Fruit fly (Drosophila melanogaster) whole organism, embryonic: Measurements from ENCODE around the gene Cchl.

Experiments
- Antp ChIP-seq: fragments of 200-800 bp; sonication (Bioruptor generic); optimal IDR thresholded peaks from 3 replicates; lab custom pipeline; 2016; ENCODE audit warnings: missing biosample characterization, missing genetic modification characterization
- Awh ChIP-seq: fragments of 200-800 bp; sonication (Bioruptor generic); IDR thresholded peaks from 2 replicates; pipeline ENCODE4, ENCODE4 v1.3.6; 2022; ENCODE audit warnings: missing biosample characterization, missing genetic modification characterization
- Bteb2 ChIP-seq: fragments of 200-800 bp; sonication (Bioruptor generic); optimal IDR thresholded peaks from 2 replicates; lab custom pipeline; 2016; ENCODE audit warnings: missing biosample characterization, missing genetic modification characterization
- C15 ChIP-seq: fragments of 200-800 bp; sonication (Bioruptor generic); IDR thresholded peaks from 3 replicates; pipeline ENCODE4 v1.3.6; 2022; ENCODE audit warnings: missing biosample characterization, missing genetic modification characterization
- CG10147 ChIP-seq: fragments of 200-800 bp; sonication (Bioruptor generic); optimal IDR thresholded peaks from 2 replicates; lab custom pipeline; 2019; ENCODE audit warnings: missing biosample characterization, mild to moderate bottlenecking, missing genetic modification characterization, moderate library complexity
- CG10267 ChIP-seq: fragments of 200-800 bp; sonication (Bioruptor generic); optimal IDR thresholded peaks from 2 replicates; lab custom pipeline; 2018; ENCODE audit warnings: missing biosample characterization, mild to moderate bottlenecking, missing genetic modification characterization, moderate library complexity
- CG11695 ChIP-seq: fragments of 200-800 bp; sonication (Bioruptor generic); IDR thresholded peaks from 3 replicates; pipeline ENCODE4 v1.3.6; 2022; ENCODE audit warnings: missing biosample characterization, missing genetic modification characterization
- CG12236 ChIP-seq: fragments of 200-800 bp; sonication (Bioruptor generic); optimal IDR thresholded peaks from 2 replicates; lab custom pipeline; 2016; ENCODE audit warnings: missing biosample characterization, missing genetic modification characterization
- CG13296 ChIP-seq: fragments of 200-800 bp; sonication (Bioruptor generic); optimal IDR thresholded peaks from 3 replicates; lab custom pipeline; 2018; ENCODE audit warnings: missing biosample characterization, mild to moderate bottlenecking, missing genetic modification characterization
- CG15514 ChIP-seq: fragments of 200-800 bp; sonication (Bioruptor generic); optimal IDR thresholded peaks from 3 replicates; lab custom pipeline; 2017; ENCODE audit warnings: missing biosample characterization, missing genetic modification characterization, mild to moderate bottlenecking, moderate library complexity, missing genetic modification reagents
- CG17359 ChIP-seq: fragments of 200-800 bp; sonication (Bioruptor generic); optimal IDR thresholded peaks from 3 replicates; lab custom pipeline; 2018; ENCODE audit warnings: missing biosample characterization, mild to moderate bottlenecking, missing genetic modification characterization, moderate library complexity
- CG17829 ChIP-seq: fragments of 200-800 bp; optimal IDR thresholded peaks from 2 replicates; lab custom pipeline; 2019; ENCODE audit warnings: missing biosample characterization, mild to moderate bottlenecking, missing genetic modification characterization, moderate library complexity
- CG2129 ChIP-seq: fragments of 200-800 bp; sonication (Bioruptor generic); IDR thresholded peaks from 2 replicates; pipeline ENCODE4 v1.3.6; 2022; ENCODE audit warnings: missing biosample characterization, missing genetic modification characterization; ENCODE audit not compliant: partially characterized antibody
- CG2678 ChIP-seq: fragments of 200-800 bp; sonication (Bioruptor generic); optimal IDR thresholded peaks from 3 replicates; lab custom pipeline; 2019; ENCODE audit warnings: missing biosample characterization, mild to moderate bottlenecking, missing genetic modification characterization, moderate library complexity
- CG4707 ChIP-seq: fragments of 200-800 bp; sonication (Bioruptor generic); optimal IDR thresholded peaks from 2 replicates; lab custom pipeline; 2018; ENCODE audit warnings: missing biosample characterization, mild to moderate bottlenecking, missing genetic modification characterization, moderate library complexity
- CG9797 ChIP-seq: fragments of 200-800 bp; sonication (Bioruptor generic); optimal IDR thresholded peaks from 3 replicates; lab custom pipeline; 2018; ENCODE audit warnings: missing biosample characterization, mild to moderate bottlenecking, missing genetic modification characterization
- CHES-1-like ChIP-seq: fragments of 200-800 bp; sonication (Bioruptor generic); optimal IDR thresholded peaks from 2 replicates; lab custom pipeline; 2016; ENCODE audit warnings: missing biosample characterization, missing genetic modification characterization
- Chrac-16 ChIP-seq: fragments of 200-800 bp; sonication (Bioruptor generic); optimal IDR thresholded peaks from 3 replicates; lab custom pipeline; 2016; ENCODE audit warnings: missing biosample characterization, missing genetic modification characterization
- D ChIP-seq, 2 experiments: fragments of 200-800 bp in 1 of 2; fragments of >200 bp in 1 of 2; sonication (Bioruptor generic) in 1 of 2; optimal IDR thresholded peaks; 2 replicates in 1 of 2; 3 replicates in 1 of 2; lab custom pipeline; 2017; ENCODE audit warnings: mild to moderate bottlenecking in 1 of 2, missing biosample characterization in 1 of 2, missing genetic modification characterization in 1 of 2, missing genetic modification reagents in 1 of 2
- Dek ChIP-seq: fragments of 200-800 bp; sonication (Bioruptor generic); optimal IDR thresholded peaks from 3 replicates; lab custom pipeline; 2019; ENCODE audit warnings: missing biosample characterization, mild to moderate bottlenecking, missing genetic modification characterization, moderate library complexity
- Doc3 ChIP-seq: fragments of 200-800 bp; sonication (Bioruptor generic); IDR thresholded peaks from 3 replicates; pipeline ENCODE4 v1.3.6; 2022; ENCODE audit warnings: missing biosample characterization, missing genetic modification characterization; ENCODE audit not compliant: partially characterized antibody
- E2f2 ChIP-seq: fragments of 200-800 bp; sonication (Bioruptor generic); IDR thresholded peaks from 2 replicates; pipeline ENCODE4 v1.3.6; 2022; ENCODE audit warnings: missing biosample characterization, missing genetic modification characterization
- Fer2 ChIP-seq: fragments of 200-800 bp; sonication (Bioruptor generic); optimal IDR thresholded peaks from 2 replicates; lab custom pipeline; 2018; ENCODE audit warnings: missing biosample characterization, mild to moderate bottlenecking, missing genetic modification characterization, moderate library complexity
- HLHmδ ChIP-seq: fragments of 200-800 bp; sonication (Bioruptor generic); optimal IDR thresholded peaks from 2 replicates; lab custom pipeline; 2018; ENCODE audit warnings: missing biosample characterization, mild to moderate bottlenecking, missing genetic modification characterization, moderate library complexity
- Hr51 ChIP-seq, 2 experiments: fragments of 200-800 bp; sonication (Bioruptor generic); optimal IDR thresholded peaks; 2 replicates in 1 of 2; 3 replicates in 1 of 2; lab custom pipeline; 2016 to 2018; ENCODE audit warnings: missing biosample characterization in 2 of 2, missing genetic modification characterization in 2 of 2, mild to moderate bottlenecking in 1 of 2, moderate library complexity in 1 of 2
- Hsf ChIP-seq: fragments of 200-800 bp; sonication (Bioruptor generic); optimal IDR thresholded peaks from 3 replicates; lab custom pipeline; 2016; ENCODE audit warnings: missing biosample characterization, missing genetic modification characterization
- Lhr ChIP-seq: fragments of 200-800 bp; sonication (Bioruptor generic); optimal IDR thresholded peaks from 3 replicates; lab custom pipeline; 2017; ENCODE audit warnings: mild to moderate bottlenecking, missing biosample characterization, missing genetic modification reagents, missing genetic modification characterization
- Mrtf ChIP-seq: fragments of 200-800 bp; sonication (Bioruptor generic); IDR thresholded peaks from 3 replicates; pipeline ENCODE4 v1.3.6; 2022; ENCODE audit warnings: missing biosample characterization, missing genetic modification characterization
- Opbp ChIP-seq: fragments of 200-800 bp; sonication (Bioruptor generic); IDR thresholded peaks from 3 replicates; pipeline ENCODE4 v1.3.6; 2022; ENCODE audit warnings: missing biosample characterization, missing genetic modification characterization; ENCODE audit not compliant: partially characterized antibody
- Rx ChIP-seq: fragments of 200-800 bp; sonication (Bioruptor generic); IDR thresholded peaks from 2 replicates; pipeline ENCODE4 v1.3.6; 2022; ENCODE audit warnings: missing biosample characterization, missing genetic modification characterization
- Sox102F ChIP-seq: fragments of 200-800 bp; sonication (Bioruptor generic); optimal IDR thresholded peaks from 2 replicates; lab custom pipeline; 2018; ENCODE audit warnings: missing biosample characterization, mild to moderate bottlenecking, missing genetic modification characterization, moderate library complexity
- Spps ChIP-seq: fragments of 200-800 bp; sonication (Bioruptor generic); optimal IDR thresholded peaks from 2 replicates; lab custom pipeline; 2018; ENCODE audit warnings: missing biosample characterization, mild to moderate bottlenecking, missing genetic modification characterization
- TFAM ChIP-seq: fragments of 200-800 bp; sonication (Bioruptor generic); optimal IDR thresholded peaks from 2 replicates; lab custom pipeline; 2017; ENCODE audit warnings: missing biosample characterization, missing genetic modification characterization, inconsistent platforms
- br ChIP-seq: fragments of >200 bp; optimal IDR thresholded peaks from 2 replicates; lab custom pipeline; 2017
- crc ChIP-seq: fragments of 200-800 bp; sonication (Bioruptor generic); optimal IDR thresholded peaks from 2 replicates; lab custom pipeline; 2016; ENCODE audit warnings: missing biosample characterization, missing genetic modification characterization
- croc ChIP-seq: fragments of 200-800 bp; sonication (Bioruptor generic); conservative IDR thresholded peaks from 3 replicates; pipeline ENCODE4 v1.3.6; 2022; ENCODE audit warnings: missing biosample characterization, missing genetic modification characterization
- dan ChIP-seq: fragments of 200-800 bp; sonication (Bioruptor generic); IDR thresholded peaks from 2 replicates; pipeline ENCODE4 v1.3.6; 2022; ENCODE audit warnings: missing biosample characterization, missing genetic modification characterization
- ems ChIP-seq: fragments of 200-800 bp; sonication (Bioruptor generic); optimal IDR thresholded peaks from 3 replicates; lab custom pipeline; 2016; ENCODE audit warnings: missing biosample characterization, missing genetic modification characterization
- grau ChIP-seq: fragments of 200-800 bp; optimal IDR thresholded peaks from 3 replicates; lab custom pipeline; 2019; ENCODE audit warnings: missing biosample characterization, mild to moderate bottlenecking, missing genetic modification characterization, moderate library complexity
- mld ChIP-seq: fragments of 200-800 bp; sonication (Bioruptor generic); IDR thresholded peaks from 3 replicates; pipeline ENCODE4 v1.3.6; 2022; ENCODE audit warnings: missing biosample characterization, missing genetic modification characterization; ENCODE audit not compliant: partially characterized antibody
- nom ChIP-seq: fragments of 200-800 bp; sonication (Bioruptor generic); optimal IDR thresholded peaks from 2 replicates; lab custom pipeline; 2017; ENCODE audit warnings: missing biosample characterization, missing genetic modification characterization, mild to moderate bottlenecking, moderate library complexity, missing genetic modification reagents
- psq ChIP-seq: fragments of 200-800 bp; sonication (Bioruptor generic); optimal IDR thresholded peaks from 2 replicates; lab custom pipeline; 2017; ENCODE audit warnings: missing biosample characterization, missing genetic modification characterization
- seq ChIP-seq: fragments of 200-800 bp; sonication (Bioruptor generic); IDR thresholded peaks from 2 replicates; pipeline ENCODE4 v1.3.6; 2022; ENCODE audit warnings: missing biosample characterization, missing genetic modification characterization
- ssp ChIP-seq: fragments of 200-800 bp; sonication (Bioruptor generic); IDR thresholded peaks from 2 replicates; pipeline ENCODE4 v1.3.6; 2022; ENCODE audit warnings: missing biosample characterization, missing genetic modification characterization
- trh ChIP-seq: fragments of 200-800 bp; sonication (Bioruptor generic); optimal IDR thresholded peaks from 2 replicates; lab custom pipeline; 2016; ENCODE audit warnings: missing biosample characterization, missing genetic modification characterization
- wor ChIP-seq: fragments of 200-800 bp; sonication (Bioruptor generic); IDR thresholded peaks from 2 replicates; pipeline ENCODE4 v1.3.6; 2022; ENCODE audit warnings: missing biosample characterization, missing genetic modification characterization
- z ChIP-seq: fragments of 200-800 bp; sonication (Bioruptor generic); IDR thresholded peaks from 3 replicates; pipeline ENCODE4 v1.3.6; 2022; ENCODE audit warnings: missing biosample characterization, missing genetic modification characterization

Cchl gene

dm6 chr3R:22026922-22027742 is at the start of gene Cchl, which contains the start of gene ND-42 (continued):
- TF ChIP-seq Sox102F (GFP tag; lab: Kevin White, UChicago) (peak; percentile 81), Doc3 (GFP tag; lab: Robert Waterston, UW) (peak; percentile 63), CHES-1-like (peak; percentile 57), Hr51 (GFP tag; optimal IDR thresholded peaks at IDR 0.05; lab: Kevin White, UChicago) (peak; percentile 67 to 82), ssp (GFP tag; lab: Robert Waterston, UW) (peak; percentile 67), CG2129 (GFP tag; lab: Robert Waterston, UW) (peak; percentile 55), Opbp (GFP tag; lab: Robert Waterston, UW) (no peak), Chrac-16 (peak; percentile 77), HLHmδ (GFP tag; lab: Kevin White, UChicago) (no peak), CG15514 (GFP tag; lab: Kevin White, UChicago) (peak; percentile 68), CG10147 (GFP tag; lab: Kevin White, UChicago) (peak; percentile 64), Antp (GFP tag; lab: Kevin White, UChicago) (peak; percentile 72), croc (peak; percentile 58; the same call in 2 of the 3 replicates), TFAM (GFP tag; lab: Kevin White, UChicago) (no peak), seq (GFP tag; lab: Robert Waterston, UW) (peak; percentile 46), Dek (tag; lab: Kevin White, UChicago) (peak; percentile 76), CG9797 (GFP tag; lab: Kevin White, UChicago) (peak; percentile 37), grau (tag; lab: Kevin White, UChicago) (peak; percentile 83), CG11695 (peak; percentile 64; the same call in 2 of the 3 replicates), CG10267 (tag; lab: Kevin White, UChicago) (peak; percentile 97), Hsf (GFP tag; lab: Kevin White, UChicago) (peak; percentile 80), Bteb2 (GFP tag; lab: Kevin White, UChicago) (peak; percentile 44), br (lab: Kevin White, UChicago) (no peak), Awh (GFP tag; lab: Robert Waterston, UW) (0 out of 2 replicates have a peak, but pooled peaks have one; percentile 9), psq (peak; percentile 65), CG4707 (no peak), Spps (tag; lab: Kevin White, UChicago) (peak; percentile 25), ems (GFP tag; lab: Kevin White, UChicago) (peak; percentile 70), z (no peak), D (optimal IDR thresholded peaks at IDR 0.05; lab: Kevin White, UChicago) (no peak), D (GFP tag; optimal IDR thresholded peaks at IDR 0.05; lab: Kevin White, UChicago) (peak; percentile 48), trh (peak; percentile 64), C15 (0 out of 3 replicates have a peak, but pooled peaks have one; percentile 43), CG2678 (tag; lab: Kevin White, UChicago) (no peak), CG17829 (tag; lab: Kevin White, UChicago) (peak; percentile 76), nom (GFP tag; lab: Kevin White, UChicago) (peak; percentile 56), wor (GFP tag; lab: Robert Waterston, UW) (peak; percentile 57; the same call in 1 of the 2 replicates), E2f2 (peak; percentile 52), Rx (GFP tag; lab: Robert Waterston, UW) (peak; percentile 27; the same call in 1 of the 2 replicates), CG12236 (GFP tag; lab: Kevin White, UChicago) (peak; percentile 40), mld (GFP tag; lab: Robert Waterston, UW) (no peak), dan (GFP tag; lab: Robert Waterston, UW) (no peak), Fer2 (tag; lab: Kevin White, UChicago) (peak; percentile 56), CG13296 (GFP tag; lab: Kevin White, UChicago) (peak; percentile 80), Mrtf (GFP tag; lab: Robert Waterston, UW) (peak; percentile 47; the same call in 1 of the 3 replicates), Lhr (peak; percentile 44), crc (GFP tag; lab: Kevin White, UChicago) (peak; percentile 53), CG17359 (peak; percentile 72)
